Worm (Caenorhabditis elegans) whole organism, L2 larva: ENCODE measurements around the gene T28F3.5.

Experiments
- C34F6.9 ChIP-seq: fragments of 150-350 bp; optimal IDR thresholded peaks from 2 replicates; lab custom pipeline; 2014; ENCODE audit warnings: missing biosample characterization, missing genetic modification characterization
- F13H6.1 ChIP-seq: sonication (generic microtip); optimal IDR thresholded peaks from 2 replicates; lab custom pipeline; 2016; ENCODE audit warnings: missing genetic modification characterization, missing compliant biosample characterization
- R02D3.7 ChIP-seq: fragments of 150-350 bp; optimal IDR thresholded peaks from 2 replicates; lab custom pipeline; 2014; ENCODE audit warnings: missing biosample characterization, missing genetic modification characterization
- Y55F3AM.14 ChIP-seq: fragments of 200-800 bp; sonication (Bioruptor generic); optimal IDR thresholded peaks from 2 replicates; lab custom pipeline; 2018; ENCODE audit warnings: mild to moderate bottlenecking, missing genetic modification characterization, missing compliant biosample characterization
- ZK546.5 ChIP-seq: sonication (generic microtip); optimal IDR thresholded peaks from 2 replicates; lab custom pipeline; 2017; ENCODE audit warnings: missing biosample characterization, missing genetic modification characterization
- alr-1 ChIP-seq: fragments of 150-350 bp; optimal IDR thresholded peaks from 2 replicates; lab custom pipeline; 2014; ENCODE audit warnings: missing biosample characterization, missing genetic modification characterization
- blmp-1 ChIP-seq: sonication (generic microtip); optimal IDR thresholded peaks from 2 replicates; lab custom pipeline; 2017; ENCODE audit warnings: missing genetic modification characterization, mild to moderate bottlenecking, missing compliant biosample characterization, antibody characterized with exemption, moderate library complexity; ENCODE audit not compliant: insufficient read depth
- ceh-16 ChIP-seq: fragments of 150-350 bp; optimal IDR thresholded peaks from 2 replicates; lab custom pipeline; 2014; ENCODE audit warnings: missing biosample characterization, missing genetic modification characterization
- ceh-82 ChIP-seq: fragments of 150-350 bp; optimal IDR thresholded peaks from 2 replicates; lab custom pipeline; 2014; ENCODE audit warnings: missing biosample characterization, missing genetic modification characterization
- crh-2 ChIP-seq: sonication (generic microtip); optimal IDR thresholded peaks from 2 replicates; lab custom pipeline; 2017; ENCODE audit warnings: missing biosample characterization, missing genetic modification characterization
- dmd-4 ChIP-seq: sonication (generic microtip); optimal IDR thresholded peaks from 2 replicates; lab custom pipeline; 2017; ENCODE audit warnings: missing biosample characterization, missing genetic modification characterization
- elt-1 ChIP-seq: fragments of 150-350 bp; optimal IDR thresholded peaks from 2 replicates; lab custom pipeline; 2014; ENCODE audit warnings: missing biosample characterization, missing genetic modification characterization
- elt-3 ChIP-seq: sonication (generic microtip); optimal IDR thresholded peaks from 2 replicates; lab custom pipeline; 2017; ENCODE audit warnings: missing biosample characterization, missing genetic modification characterization
- fos-1 ChIP-seq: fragments of 150-350 bp; optimal IDR thresholded peaks from 2 replicates; lab custom pipeline; 2014; ENCODE audit warnings: missing biosample characterization, missing genetic modification characterization
- gmeb-1 ChIP-seq: fragments of 150-350 bp; optimal IDR thresholded peaks from 2 replicates; lab custom pipeline; 2014; ENCODE audit warnings: missing biosample characterization, missing genetic modification characterization
- lin-13 ChIP-seq: fragments of 150-350 bp; optimal IDR thresholded peaks from 2 replicates; lab custom pipeline; 2014; ENCODE audit warnings: missing biosample characterization, missing genetic modification reagents, missing genetic modification characterization
- lsy-2 ChIP-seq, 2 experiments: fragments of 150-350 bp in 1 of 2; sonication (generic microtip) in 1 of 2; optimal IDR thresholded peaks; 2 replicates each; lab custom pipeline; 2014 to 2017; ENCODE audit warnings: missing biosample characterization in 2 of 2, missing genetic modification characterization in 2 of 2
- mab-5 ChIP-seq: fragments of 150-350 bp; optimal IDR thresholded peaks from 2 replicates; lab custom pipeline; 2014; ENCODE audit warnings: missing biosample characterization, missing genetic modification characterization
- mbf-1 ChIP-seq: sonication (generic microtip); optimal IDR thresholded peaks from 2 replicates; lab custom pipeline; 2017; ENCODE audit warnings: missing biosample characterization, missing genetic modification characterization
- mdl-1 ChIP-seq, 2 experiments: fragments of 150-350 bp in 1 of 2; sonication (generic microtip) in 1 of 2; optimal IDR thresholded peaks; 2 replicates each; lab custom pipeline; 2017; ENCODE audit warnings: missing biosample characterization in 2 of 2, missing genetic modification characterization in 2 of 2
- nhr-10 ChIP-seq: sonication (generic microtip); optimal IDR thresholded peaks from 2 replicates; lab custom pipeline; 2017; ENCODE audit warnings: missing biosample characterization, missing genetic modification characterization
- nhr-11 ChIP-seq: fragments of 150-350 bp; optimal IDR thresholded peaks from 2 replicates; lab custom pipeline; 2014; ENCODE audit warnings: missing biosample characterization, missing genetic modification characterization
- nhr-129 ChIP-seq: fragments of 150-350 bp; optimal IDR thresholded peaks from 2 replicates; lab custom pipeline; 2014; ENCODE audit warnings: missing biosample characterization, missing genetic modification characterization
- nhr-21 ChIP-seq: fragments of 150-350 bp; optimal IDR thresholded peaks from 2 replicates; lab custom pipeline; 2014; ENCODE audit warnings: missing biosample characterization, missing genetic modification characterization
- nhr-237 ChIP-seq: fragments of 150-350 bp; optimal IDR thresholded peaks from 2 replicates; lab custom pipeline; 2014; ENCODE audit warnings: missing biosample characterization, missing genetic modification characterization
- nhr-25 ChIP-seq: fragments of 150-350 bp; sonication (generic microtip); optimal IDR thresholded peaks from 3 replicates; lab custom pipeline; 2014; ENCODE audit warnings: missing biosample characterization, missing genetic modification characterization
- nhr-6 ChIP-seq: fragments of 150-350 bp; optimal IDR thresholded peaks from 2 replicates; lab custom pipeline; 2014; ENCODE audit warnings: missing biosample characterization, missing genetic modification characterization
- peb-1 ChIP-seq: fragments of 150-350 bp; optimal IDR thresholded peaks from 2 replicates; lab custom pipeline; 2014; ENCODE audit warnings: missing biosample characterization, missing genetic modification characterization
- skn-1 ChIP-seq: sonication (generic microtip); optimal IDR thresholded peaks from 2 replicates; lab custom pipeline; 2017; ENCODE audit warnings: missing biosample characterization, missing genetic modification characterization
- sma-3 ChIP-seq: sonication (generic microtip); optimal IDR thresholded peaks from 2 replicates; lab custom pipeline; 2016; ENCODE audit warnings: missing genetic modification reagents, missing genetic modification characterization, missing compliant biosample characterization
- sma-9 ChIP-seq, 2 experiments: fragments of 150-350 bp in 1 of 2; sonication (generic microtip) in 1 of 2; optimal IDR thresholded peaks; 2 replicates each; lab custom pipeline; 2014 to 2016; ENCODE audit warnings: missing genetic modification characterization in 2 of 2, mild to moderate bottlenecking in 1 of 2, missing biosample characterization in 1 of 2, missing compliant biosample characterization in 1 of 2, missing genetic modification reagents in 1 of 2, moderate library complexity in 1 of 2
- unc-39 ChIP-seq: fragments of 150-350 bp; optimal IDR thresholded peaks from 2 replicates; lab custom pipeline; 2014; ENCODE audit warnings: missing biosample characterization, missing genetic modification characterization
- unc-55 ChIP-seq: fragments of 150-350 bp; sonication (generic microtip); optimal IDR thresholded peaks from 3 replicates; lab custom pipeline; 2014; ENCODE audit warnings: missing biosample characterization, missing genetic modification reagents, missing genetic modification characterization
- unc-62 ChIP-seq: fragments of 150-350 bp; optimal IDR thresholded peaks from 2 replicates; lab custom pipeline; 2014; ENCODE audit warnings: missing biosample characterization, missing genetic modification reagents, missing genetic modification characterization
- ztf-11 ChIP-seq: sonication (generic microtip); optimal IDR thresholded peaks from 2 replicates; lab custom pipeline; 2017; ENCODE audit warnings: missing biosample characterization, missing genetic modification characterization
- ztf-4 ChIP-seq: fragments of 150-350 bp; optimal IDR thresholded peaks from 2 replicates; lab custom pipeline; 2014; ENCODE audit warnings: missing biosample characterization, missing genetic modification characterization

T28F3.5 gene

ce11 chrIV:17331100-17331577 lies 36.5 kb downstream of the T28F3.5 start, which contains the start of gene C49C3.6 (continued):
- TF ChIP-seq unc-39 (tag; lab: Kevin White, UChicago) (no peak), blmp-1 (no peak), F13H6.1 (tag; lab: Kevin White, UChicago) (no peak), nhr-21 (tag; lab: Kevin White, UChicago) (no peak), peb-1 (tag; lab: Kevin White, UChicago) (no peak), C34F6.9 (tag; lab: Kevin White, UChicago) (peak; percentile 31), mdl-1 (tag; optimal IDR thresholded peaks at IDR 0.05; lab: Kevin White, UChicago) (no peak), crh-2 (tag; lab: Kevin White, UChicago) (no peak), R02D3.7 (tag; lab: Kevin White, UChicago) (no peak)

ce11 chrIV:17332261-17332660 lies 37.7 kb downstream of the T28F3.5 start, which contains the start of gene C49C3.7:
Gene C49C3.7 (plus strand): TSS chrIV:17332561.
- TF ChIP-seq alr-1 (tag; lab: Kevin White, UChicago) = no peak
- TF ChIP-seq ztf-4 = no peak
- TF ChIP-seq skn-1 = no peak
- TF ChIP-seq crh-2 (tag; lab: Kevin White, UChicago) = no peak
- TF ChIP-seq gmeb-1 (tag; lab: Kevin White, UChicago) = no peak
- TF ChIP-seq ceh-82 (tag; lab: Kevin White, UChicago) = no peak
- no peak for TF ChIP-seq nhr-129
- no peak for TF ChIP-seq C34F6.9 (tag; lab: Kevin White, UChicago)
- TF ChIP-seq ZK546.5 = no peak
- no peak for TF ChIP-seq sma-9 (GFP tag; optimal IDR thresholded peaks at IDR 0.05; lab: Kevin White, UChicago)
- no peak for TF ChIP-seq sma-9 (tag; optimal IDR thresholded peaks at IDR 0.05; lab: Kevin White, UChicago)
- TF ChIP-seq nhr-25 (tag; lab: Kevin White, UChicago) = no peak
- TF ChIP-seq elt-1 (tag; lab: Kevin White, UChicago) = no peak

- TF ChIP-seq nhr-129 (peak; percentile 41), nhr-237 (no peak), lsy-2 (tag; optimal IDR thresholded peaks at IDR 0.05; lab: Kevin White, UChicago) (peak in 1 of 2 experiments; percentile 65), crh-2 (tag; lab: Kevin White, UChicago) (peak; percentile 62), C34F6.9 (tag; lab: Kevin White, UChicago) (peak; percentile 73), unc-55 (GFP tag; lab: Kevin White, UChicago) (peak; percentile 61)
Measured at ce11 chrIV:17333542-17334281, 39.1 kb downstream of the T28F3.5 start, which contains the start of gene C49C3.15. Gene C49C3.15 (plus strand): TSS chrIV:17334231.

ce11 chrIV:17335031-17335430 lies 40.4 kb downstream of the T28F3.5 start, which contains the start of gene C49C3.8:
Gene C49C3.8 (plus strand): TSS chrIV:17335203.
- TF ChIP-seq alr-1 (tag; lab: Kevin White, UChicago) (no peak), unc-55 (GFP tag; lab: Kevin White, UChicago) (peak; percentile 54), Y55F3AM.14 (GFP tag; lab: Kevin White, UChicago) (no peak), unc-62 (GFP tag; lab: Kevin White, UChicago) (no peak), mab-5 (tag; lab: Kevin White, UChicago) (no peak), C34F6.9 (tag; lab: Kevin White, UChicago) (peak; percentile 61), dmd-4 (no peak), ceh-16 (tag; lab: Kevin White, UChicago) (no peak), nhr-10 (no peak), ztf-11 (tag; lab: Kevin White, UChicago) (no peak), nhr-129 (peak; percentile 8), sma-3 (no peak), lin-13 (GFP tag; lab: Kevin White, UChicago) (no peak), nhr-11 (tag; lab: Kevin White, UChicago) (no peak)
- TF ChIP-seq, all 48 proteins: peak for 3

- TF ChIP-seq mab-5 (tag; lab: Kevin White, UChicago) (no peak), elt-3 (tag; lab: Kevin White, UChicago) (no peak), crh-2 (tag; lab: Kevin White, UChicago) (peak; percentile 56), unc-55 (GFP tag; lab: Kevin White, UChicago) (no peak), skn-1 (peak; percentile 55), fos-1 (tag; lab: Kevin White, UChicago) (peak; percentile 74), mbf-1 (tag; lab: Kevin White, UChicago) (no peak), Y55F3AM.14 (GFP tag; lab: Kevin White, UChicago) (no peak), gmeb-1 (tag; lab: Kevin White, UChicago) (no peak), nhr-6 (tag; lab: Kevin White, UChicago) (no peak), ztf-11 (tag; lab: Kevin White, UChicago) (no peak)
- TF ChIP-seq, all 48 proteins: peak for 3
Measured at ce11 chrIV:17338920-17339510, 44.4 kb downstream of the T28F3.5 start, which contains the start of gene C49C3.10. Gene C49C3.10 (minus strand): TSS chrIV:17338970.
